Worm (Caenorhabditis elegans): ENCODE data around the gene ZK616.8.
A peak's percentile ranks its signal among the peaks of the same experiment; 100 is the strongest.

The ZK616.8 gene

DNA sequence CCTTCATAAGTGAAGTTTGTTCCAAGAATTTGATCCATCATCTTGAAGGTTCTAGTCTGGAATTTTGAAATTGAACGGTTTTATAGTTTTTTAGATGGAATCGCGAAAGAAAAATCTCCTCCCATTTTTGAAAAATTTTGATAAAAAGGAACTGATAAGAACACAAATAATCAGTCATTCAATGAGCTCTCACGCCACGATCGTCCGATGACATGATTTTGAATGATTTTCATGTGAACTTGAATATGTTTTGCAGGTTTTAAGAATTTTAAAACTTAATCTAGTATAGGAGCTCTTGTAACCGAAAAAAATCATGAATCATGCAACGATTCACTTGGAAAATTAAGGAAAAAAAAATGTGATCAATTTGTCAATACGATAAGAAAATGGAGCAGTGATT, 34.9 kb downstream of the ZK616.8 start, which contains the start of gene elo-5:
Gene elo-5 (minus strand): TSS at position 56 of the 400 bp plus-strand sequence.
- TF ChIP-seq scrt-1 (GFP tag; IDR thresholded peaks at IDR 0.05) (no peak), flt-1 (GFP tag; IDR thresholded peaks at IDR 0.05) (no peak)

DNA sequence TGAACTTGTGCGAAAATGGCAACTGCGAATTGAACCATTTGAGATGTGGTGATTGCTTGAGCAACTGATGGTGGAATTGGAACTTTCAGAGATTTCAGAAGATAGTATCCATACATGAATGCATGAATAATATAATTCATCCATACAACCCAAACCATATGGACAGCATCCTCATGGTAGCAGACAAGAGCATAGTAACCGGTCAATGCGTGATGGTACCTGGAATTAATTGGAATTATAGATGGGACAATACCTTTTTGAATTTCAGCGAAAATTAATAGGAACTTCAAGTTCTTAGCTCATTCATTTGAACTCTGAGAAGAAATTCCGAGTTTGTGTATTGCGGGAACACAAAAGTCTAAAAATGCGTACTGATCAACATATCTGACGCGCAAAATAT, 37.0 kb downstream of the ZK616.8 start:
- TF ChIP-seq hnd-1 (tag; optimal IDR thresholded peaks at IDR 0.05): no peak
- no peak for TF ChIP-seq flt-1 (GFP tag; IDR thresholded peaks at IDR 0.05)
- TF ChIP-seq hmg-4 (GFP tag; optimal IDR thresholded peaks at IDR 0.05): no peak
- TF ChIP-seq pes-1 (GFP tag; IDR thresholded peaks at IDR 0.05): no peak
- TF ChIP-seq hmbx-1 (tag; optimal IDR thresholded peaks at IDR 0.05): no peak

DNA sequence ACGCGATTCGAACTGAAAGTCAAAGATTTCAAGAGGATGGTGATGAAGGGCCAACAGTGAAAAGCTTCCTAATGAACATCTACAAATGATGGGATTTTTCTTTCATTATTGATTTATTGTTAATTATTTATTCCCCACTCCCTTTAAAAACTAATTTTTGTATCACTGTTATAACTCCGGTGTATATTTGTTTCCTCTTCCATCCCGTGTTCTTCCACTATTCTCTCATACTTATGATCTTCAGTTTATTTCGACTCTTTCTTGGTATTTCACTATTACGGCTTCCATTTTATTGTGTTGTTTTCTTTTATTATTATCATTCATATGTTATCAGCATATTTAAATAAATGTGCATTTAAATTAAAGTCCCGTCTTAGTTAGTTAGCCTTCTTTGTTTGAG, 37.7 kb downstream of the ZK616.8 start:
- no peak for TF ChIP-seq tbx-37 (GFP tag; conservative IDR thresholded peaks at IDR 0.05)
- no peak for TF ChIP-seq scrt-1 (GFP tag; IDR thresholded peaks at IDR 0.05)
- TF ChIP-seq sea-1 (GFP tag; conservative IDR thresholded peaks at IDR 0.05): no peak
- no peak for TF ChIP-seq aly-1 (tag; optimal IDR thresholded peaks at IDR 0.05)
- no peak for TF ChIP-seq flt-1 (GFP tag; IDR thresholded peaks at IDR 0.05)
- no peak for TF ChIP-seq tbx-11 (GFP tag; IDR thresholded peaks at IDR 0.05)
- TF ChIP-seq ceh-13 (GFP tag; optimal IDR thresholded peaks at IDR 0.05): no peak
- TF ChIP-seq ama-1 (optimal IDR thresholded peaks at IDR 0.05): no peak
- no peak for TF ChIP-seq hmg-4 (GFP tag; optimal IDR thresholded peaks at IDR 0.05)
- no peak for TF ChIP-seq tra-4 (tag; optimal IDR thresholded peaks at IDR 0.05)
- no peak for TF ChIP-seq ceh-36 (tag; optimal IDR thresholded peaks at IDR 0.05)
- TF ChIP-seq F13C5.2 (tag; optimal IDR thresholded peaks at IDR 0.05): no peak
- TF ChIP-seq B0310.2 (tag; optimal IDR thresholded peaks at IDR 0.05): no peak
- TF ChIP-seq hnd-1 (tag; optimal IDR thresholded peaks at IDR 0.05): no peak
- TF ChIP-seq hmbx-1 (tag; optimal IDR thresholded peaks at IDR 0.05): no peak

DNA sequence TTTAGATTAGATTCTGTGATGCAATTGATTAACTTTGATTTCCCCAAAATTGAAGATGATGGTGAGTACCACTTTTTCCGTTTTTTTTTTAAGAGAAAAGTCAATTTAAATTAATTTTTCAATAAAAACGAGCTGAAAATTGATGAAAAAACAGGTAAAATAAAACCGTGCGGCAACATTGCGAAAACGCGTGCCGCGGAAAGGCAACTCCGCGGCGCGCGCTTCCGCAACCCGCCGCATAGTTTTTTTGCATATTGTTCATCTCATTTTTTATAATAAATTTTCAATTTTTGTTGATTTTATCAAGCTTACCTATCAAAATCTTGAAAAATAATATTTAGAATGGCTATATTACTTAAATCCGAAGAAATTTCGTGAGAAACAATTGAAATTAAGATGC, 41.1 kb downstream of the ZK616.8 start:
- TF ChIP-seq ets-7 (tag; optimal IDR thresholded peaks at IDR 0.05) (peak; percentile 56), tra-4 (tag; optimal IDR thresholded peaks at IDR 0.05) (no peak), hmg-4 (GFP tag; optimal IDR thresholded peaks at IDR 0.05) (peak; percentile 9), tbx-11 (GFP tag; IDR thresholded peaks at IDR 0.05) (0 out of 2 replicates have a peak, but pooled peaks have one; percentile 45), B0310.2 (tag; optimal IDR thresholded peaks at IDR 0.05) (no peak), hmbx-1 (tag; optimal IDR thresholded peaks at IDR 0.05) (peak; percentile 2), flt-1 (GFP tag; IDR thresholded peaks at IDR 0.05) (peak; percentile 52; the same call in 1 of the 2 replicates), ceh-13 (GFP tag; optimal IDR thresholded peaks at IDR 0.05) (peak; percentile 39), ceh-36 (tag; optimal IDR thresholded peaks at IDR 0.05) (no peak), tbx-37 (GFP tag; conservative IDR thresholded peaks at IDR 0.05) (0 out of 2 replicates have a peak, but pooled peaks have one; percentile 32), F13C5.2 (tag; optimal IDR thresholded peaks at IDR 0.05) (peak; percentile 72), sea-1 (GFP tag; conservative IDR thresholded peaks at IDR 0.05) (peak; percentile 53; the same call in 1 of the 2 replicates), hnd-1 (tag; optimal IDR thresholded peaks at IDR 0.05) (peak; percentile 25), pes-1 (GFP tag; IDR thresholded peaks at IDR 0.05) (peak; percentile 81), ama-1 (optimal IDR thresholded peaks at IDR 0.05) (no peak), scrt-1 (GFP tag; IDR thresholded peaks at IDR 0.05) (0 out of 2 replicates have a peak, but pooled peaks have one; percentile 33), aly-1 (tag; optimal IDR thresholded peaks at IDR 0.05) (no peak)

DNA sequence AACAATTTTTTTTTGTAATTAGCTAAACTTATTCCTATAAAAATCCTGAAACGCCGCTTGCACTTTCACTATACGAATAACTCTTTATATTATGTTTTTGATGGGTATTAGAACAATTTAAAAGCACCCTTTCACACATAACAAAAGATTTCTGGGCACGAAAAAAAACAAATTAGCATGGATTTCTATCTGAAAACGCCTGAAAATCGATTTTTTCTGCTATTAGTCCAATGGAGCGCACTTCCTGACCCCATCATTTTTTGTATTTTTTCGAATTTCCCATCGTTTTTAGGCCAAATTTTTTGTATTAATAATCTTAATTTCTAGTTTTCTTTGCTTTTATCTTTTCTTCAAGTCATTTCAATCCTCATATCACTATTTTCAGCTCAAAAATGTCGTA, 42.6 kb downstream of the ZK616.8 start, which contains the start of gene F41H10.3:
Gene F41H10.3 (plus strand): TSS at position 388 of the 400 bp plus-strand sequence.
- TF ChIP-seq flt-1 (GFP tag; IDR thresholded peaks at IDR 0.05): no peak
- no peak for TF ChIP-seq ets-7 (tag; optimal IDR thresholded peaks at IDR 0.05)
- no peak for TF ChIP-seq pes-1 (GFP tag; IDR thresholded peaks at IDR 0.05)
- TF ChIP-seq hnd-1 (tag; optimal IDR thresholded peaks at IDR 0.05): no peak
- TF ChIP-seq ceh-36 (tag; optimal IDR thresholded peaks at IDR 0.05): no peak
- no peak for TF ChIP-seq ceh-13 (GFP tag; optimal IDR thresholded peaks at IDR 0.05)
- TF ChIP-seq aly-1 (tag; optimal IDR thresholded peaks at IDR 0.05): no peak
- TF ChIP-seq hmg-4 (GFP tag; optimal IDR thresholded peaks at IDR 0.05): no peak
- TF ChIP-seq tbx-37 (GFP tag; conservative IDR thresholded peaks at IDR 0.05): no peak
- no peak for TF ChIP-seq ama-1 (optimal IDR thresholded peaks at IDR 0.05)
- no peak for TF ChIP-seq tbx-11 (GFP tag; IDR thresholded peaks at IDR 0.05)
- TF ChIP-seq sea-1 (GFP tag; conservative IDR thresholded peaks at IDR 0.05): no peak
- no peak for TF ChIP-seq tra-4 (tag; optimal IDR thresholded peaks at IDR 0.05)
- TF ChIP-seq F13C5.2 (tag; optimal IDR thresholded peaks at IDR 0.05): no peak

DNA sequence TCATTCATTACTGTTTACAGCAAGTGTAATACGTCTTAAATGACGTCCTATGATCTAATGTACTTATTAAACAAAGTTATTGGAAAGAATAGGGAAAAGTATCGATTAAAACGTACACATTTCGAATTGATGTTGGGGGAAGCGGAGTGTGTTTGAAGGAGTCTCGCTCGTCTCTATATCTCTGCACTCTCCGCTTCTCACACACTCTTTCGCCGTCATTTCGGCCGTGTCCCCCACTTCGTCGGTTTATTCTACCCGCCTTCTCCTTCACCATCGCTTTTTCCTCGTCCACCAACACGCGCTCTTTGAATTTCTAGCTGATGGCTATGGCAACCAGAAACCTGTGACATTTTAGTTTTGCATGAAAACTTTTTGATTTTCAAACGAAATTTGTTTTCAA, 43.1 kb downstream of the ZK616.8 start:
- no peak for TF ChIP-seq ama-1 (optimal IDR thresholded peaks at IDR 0.05)
- peak; percentile 33 for TF ChIP-seq aly-1 (tag; optimal IDR thresholded peaks at IDR 0.05)

DNA sequence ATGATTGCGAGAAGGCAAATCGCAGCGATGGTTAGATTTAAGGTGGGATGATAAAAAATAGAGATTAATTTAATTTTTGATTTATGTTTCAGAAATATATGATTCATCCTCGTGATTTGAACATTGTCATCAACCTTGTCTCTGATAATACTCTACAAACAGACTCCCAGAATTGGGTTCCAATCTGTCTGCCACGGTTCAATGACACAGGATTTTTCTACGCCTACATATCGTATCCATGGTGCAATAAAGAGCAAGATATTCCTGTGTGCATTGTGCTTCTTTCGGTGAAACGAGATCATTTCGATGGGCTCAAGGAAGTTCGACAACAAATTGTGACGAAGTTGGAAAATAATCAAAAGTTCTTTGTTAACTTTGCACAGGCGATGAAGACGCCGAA, 44.1 kb downstream of the ZK616.8 start:
- TF ChIP-seq hmg-4 (GFP tag; optimal IDR thresholded peaks at IDR 0.05): no peak
- no peak for TF ChIP-seq tra-4 (tag; optimal IDR thresholded peaks at IDR 0.05)
- no peak for TF ChIP-seq flt-1 (GFP tag; IDR thresholded peaks at IDR 0.05)
- no peak for TF ChIP-seq pes-1 (GFP tag; IDR thresholded peaks at IDR 0.05)

DNA sequence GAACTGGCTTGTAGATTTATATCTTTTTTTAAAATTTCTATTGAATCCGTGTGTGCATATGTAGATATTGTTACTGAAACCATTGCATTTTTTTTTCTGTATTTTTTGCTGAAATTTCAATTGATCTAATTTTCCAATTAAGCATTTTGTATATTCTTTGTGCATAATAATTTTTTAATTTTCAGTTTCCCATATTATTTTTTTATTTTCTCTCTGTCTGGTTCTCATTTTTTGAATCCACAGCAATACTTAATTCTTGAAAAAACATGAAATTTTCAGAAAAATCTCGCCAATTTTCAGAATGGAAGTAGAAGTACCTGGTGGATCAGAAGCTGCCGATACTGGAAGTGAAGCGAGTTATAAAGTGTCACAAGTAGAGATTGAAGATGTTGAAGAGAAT, 45.4 kb downstream of the ZK616.8 start, which contains the start of gene sand-1:
Gene sand-1 (plus strand): TSS at position 301 of the 400 bp plus-strand sequence.
- no peak for TF ChIP-seq ama-1 (optimal IDR thresholded peaks at IDR 0.05)
- TF ChIP-seq F13C5.2 (tag; optimal IDR thresholded peaks at IDR 0.05): no peak
- no peak for TF ChIP-seq hnd-1 (tag; optimal IDR thresholded peaks at IDR 0.05)
- TF ChIP-seq scrt-1 (GFP tag; IDR thresholded peaks at IDR 0.05): no peak
- no peak for TF ChIP-seq ceh-36 (tag; optimal IDR thresholded peaks at IDR 0.05)
- no peak for TF ChIP-seq B0310.2 (tag; optimal IDR thresholded peaks at IDR 0.05)
- no peak for TF ChIP-seq hmbx-1 (tag; optimal IDR thresholded peaks at IDR 0.05)
- no peak for TF ChIP-seq aly-1 (tag; optimal IDR thresholded peaks at IDR 0.05)
- no peak for TF ChIP-seq sea-1 (GFP tag; conservative IDR thresholded peaks at IDR 0.05)
- TF ChIP-seq pes-1 (GFP tag; IDR thresholded peaks at IDR 0.05): no peak
- TF ChIP-seq tbx-11 (GFP tag; IDR thresholded peaks at IDR 0.05): no peak
- no peak for TF ChIP-seq ets-7 (tag; optimal IDR thresholded peaks at IDR 0.05)
- no peak for TF ChIP-seq flt-1 (GFP tag; IDR thresholded peaks at IDR 0.05)
- TF ChIP-seq hmg-4 (GFP tag; optimal IDR thresholded peaks at IDR 0.05): no peak
- no peak for TF ChIP-seq tra-4 (tag; optimal IDR thresholded peaks at IDR 0.05)
- TF ChIP-seq ceh-13 (GFP tag; optimal IDR thresholded peaks at IDR 0.05): no peak

All from whole organism, early embryonic.